Worm (Caenorhabditis elegans): Measurements from ENCODE around the gene fbxb-18.

DNA sequence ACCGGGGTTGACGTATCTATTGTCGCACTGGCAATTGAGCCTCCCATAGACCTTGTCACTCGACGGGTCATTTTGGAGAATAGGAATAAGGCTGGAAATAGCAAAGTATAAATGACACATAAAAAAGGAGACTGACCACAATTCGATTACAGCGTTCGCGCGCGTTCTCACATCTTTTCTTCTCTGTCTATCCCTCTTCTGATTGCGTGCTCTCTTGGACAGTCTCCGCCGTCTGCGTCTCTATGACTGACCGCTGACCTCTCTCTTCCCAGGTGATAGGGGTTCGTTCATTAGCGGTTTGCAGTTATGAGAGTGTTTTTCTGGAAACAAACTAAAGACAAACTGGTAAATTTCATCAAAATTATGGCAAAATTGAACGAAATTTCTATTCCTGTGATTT is 47.6 kb upstream of the fbxb-18 start, which contains the start of gene ceh-83:
- TF ChIP-seq elt-2 (tag; optimal IDR thresholded peaks at IDR 0.05) (no peak), grh-1 (GFP tag; IDR thresholded peaks at IDR 0.05) (no peak), lir-3 (tag; optimal IDR thresholded peaks at IDR 0.05; ENCODE audit: poor library complexity) (no peak), aly-2 (tag; optimal IDR thresholded peaks at IDR 0.05) (no peak), egl-13 (tag; optimal IDR thresholded peaks at IDR 0.05) (no peak), nhr-76 (tag; optimal IDR thresholded peaks at IDR 0.05) (no peak), nhr-28 (tag; optimal IDR thresholded peaks at IDR 0.05) (no peak), alr-1 (tag; optimal IDR thresholded peaks at IDR 0.05; ENCODE audit: borderline replicate concordance) (no peak), pqm-1 (tag; optimal IDR thresholded peaks at IDR 0.05) (no peak)
